Worm (Caenorhabditis elegans): Measurements from ENCODE around the gene Y102A5C.36.

- TF ChIP-seq him-1 (tag; optimal IDR thresholded peaks at IDR 0.05) (no peak), W03F9.2 (tag; optimal IDR thresholded peaks at IDR 0.05) (no peak)
Measured at ce11 chrV:16918378-16918777, 8.9 kb downstream of the Y102A5C.36 start, which contains the start of the genes fbxa-206 and Y102A5C.2.

Measured in whole organism, L4/young adult.